Fruit fly (Drosophila melanogaster): ENCODE data around the gene CG17122.
A peak's percentile ranks its signal among the peaks of the same experiment; 100 is the strongest.

Gene CG17122

DNA sequence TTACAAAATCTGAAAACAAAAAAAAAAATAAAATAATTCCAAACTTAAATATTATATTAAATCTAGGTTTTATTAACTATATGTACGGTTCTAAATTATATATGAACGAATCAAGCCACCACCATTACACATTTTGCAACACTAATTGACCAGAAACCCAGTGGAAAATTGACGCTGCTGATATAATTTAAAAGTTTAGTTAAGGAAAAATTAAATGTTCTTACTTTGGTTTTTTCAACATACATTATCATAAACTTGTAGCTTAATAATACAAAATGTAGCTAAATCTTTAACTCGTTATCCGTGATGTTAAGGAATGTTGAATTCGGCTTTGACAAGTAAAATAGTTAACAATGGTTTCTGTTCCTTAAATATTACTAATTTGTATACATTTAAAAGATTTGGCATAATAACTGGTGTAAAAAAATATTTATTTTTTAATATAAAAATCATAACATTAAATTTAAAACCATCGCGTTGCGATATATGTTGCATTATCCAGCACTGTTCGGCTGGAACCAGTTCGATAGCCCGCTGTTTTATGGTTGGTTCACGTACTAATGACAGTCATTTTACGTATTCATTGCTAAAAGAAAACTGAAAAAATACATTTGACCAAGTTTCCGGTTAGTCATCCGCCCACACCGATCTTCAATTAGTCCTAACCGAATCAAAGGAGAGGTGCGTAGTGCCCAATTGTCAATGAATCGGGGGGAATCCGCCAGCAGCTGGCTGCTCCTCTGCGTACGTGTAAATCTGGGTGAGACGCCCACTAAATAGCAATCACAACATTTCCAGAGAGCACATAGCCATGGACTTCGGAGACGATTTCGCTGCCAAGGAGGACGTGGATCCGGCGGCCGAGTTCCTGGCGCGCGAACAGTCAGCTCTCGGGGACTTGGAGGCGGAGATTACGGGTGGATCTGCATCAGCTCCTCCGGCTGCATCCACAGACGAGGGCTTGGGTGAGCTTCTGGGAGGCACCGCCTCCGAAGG lies 32.9 kb downstream of the CG17122 start (continued):
- TF ChIP-seq B-H2 (GFP tag; optimal IDR thresholded peaks at IDR 0.05): peak; percentile 39
- TF ChIP-seq CG18619 (GFP tag; optimal IDR thresholded peaks at IDR 0.05): peak; percentile 53
- TF ChIP-seq stc (GFP tag; IDR thresholded peaks at IDR 0.05): peak; percentile 59
- TF ChIP-seq Abd-B (GFP tag; optimal IDR thresholded peaks at IDR 0.05): peak; percentile 48
- peak; percentile 27 for TF ChIP-seq az2 (GFP tag; optimal IDR thresholded peaks at IDR 0.05)
- peak; percentile 25 for TF ChIP-seq ewg (GFP tag; optimal IDR thresholded peaks at IDR 0.05)
- peak; percentile 56 for TF ChIP-seq Asciz (GFP tag; optimal IDR thresholded peaks at IDR 0.05)
- TF ChIP-seq hb (GFP tag; IDR thresholded peaks at IDR 0.05; ENCODE audit: partially characterized antibody): 0 out of 3 replicates have a peak, but pooled peaks have one; percentile 11
- TF ChIP-seq Myb (GFP tag; optimal IDR thresholded peaks at IDR 0.05): no peak
- no peak for TF ChIP-seq Optix (GFP tag; IDR thresholded peaks at IDR 0.05)
- no peak for TF ChIP-seq CG3726 (GFP tag; IDR thresholded peaks at IDR 0.05)
- no peak for TF ChIP-seq mld (GFP tag; IDR thresholded peaks at IDR 0.05; ENCODE audit: partially characterized antibody)
- TF ChIP-seq lov (optimal IDR thresholded peaks at IDR 0.05): no peak
- 0 out of 3 replicates have a peak, but pooled peaks have one; percentile 42 for TF ChIP-seq lov (GFP tag; IDR thresholded peaks at IDR 0.05)
- TF ChIP-seq lmd (GFP tag; IDR thresholded peaks at IDR 0.05): peak; percentile 64
- peak; percentile 63 for TF ChIP-seq Rfx (GFP tag; IDR thresholded peaks at IDR 0.05)
- TF ChIP-seq Pdp1 (GFP tag; optimal IDR thresholded peaks at IDR 0.05): no peak
- peak; percentile 33 for TF ChIP-seq schlank (tag; optimal IDR thresholded peaks at IDR 0.05)
- peak; percentile 70 for TF ChIP-seq Sox102F (GFP tag; optimal IDR thresholded peaks at IDR 0.05)
- TF ChIP-seq CG16813 (GFP tag; IDR thresholded peaks at IDR 0.05; ENCODE audit: partially characterized antibody): peak; percentile 72
- no peak for TF ChIP-seq dm (GFP tag; optimal IDR thresholded peaks at IDR 0.05)
- TF ChIP-seq CG10543 (GFP tag; optimal IDR thresholded peaks at IDR 0.05): peak; percentile 67
- TF ChIP-seq CG7928 (GFP tag; optimal IDR thresholded peaks at IDR 0.05): peak; percentile 21
- 0 out of 2 replicates have a peak, but pooled peaks have one; percentile 5 for TF ChIP-seq Nf-YA (GFP tag; IDR thresholded peaks at IDR 0.05)
- no peak for TF ChIP-seq ham (GFP tag; IDR thresholded peaks at IDR 0.05)
- peak; percentile 71 for TF ChIP-seq Xrp1 (GFP tag; IDR thresholded peaks at IDR 0.05)
- TF ChIP-seq sens (GFP tag): peak; percentile 85
- TF ChIP-seq Spps (tag; optimal IDR thresholded peaks at IDR 0.05): no peak
- TF ChIP-seq bigmax (GFP tag; optimal IDR thresholded peaks at IDR 0.05): no peak
- TF ChIP-seq CG4820 (GFP tag; optimal IDR thresholded peaks at IDR 0.05): peak; percentile 32
- TF ChIP-seq da (GFP tag; optimal IDR thresholded peaks at IDR 0.05): no peak
- peak; percentile 71 for TF ChIP-seq CG18599 (GFP tag; optimal IDR thresholded peaks at IDR 0.05)
- no peak for TF ChIP-seq sima (GFP tag; optimal IDR thresholded peaks at IDR 0.05)
- TF ChIP-seq NC2α (GFP tag; optimal IDR thresholded peaks at IDR 0.05): no peak
- peak; percentile 39; the same call in 1 of the 2 replicates for TF ChIP-seq E2f2 (GFP tag; IDR thresholded peaks at IDR 0.05)
- peak; percentile 0 for TF ChIP-seq CG2875 (GFP tag; optimal IDR thresholded peaks at IDR 0.05)
- TF ChIP-seq CG13775 (GFP tag; optimal IDR thresholded peaks at IDR 0.05): peak; percentile 78
- peak; percentile 47 for TF ChIP-seq cwo (GFP tag; optimal IDR thresholded peaks at IDR 0.05)
- TF ChIP-seq Dll (GFP tag; IDR thresholded peaks at IDR 0.05; ENCODE audit: partially characterized antibody): peak; percentile 79
- TF ChIP-seq h (optimal IDR thresholded peaks at IDR 0.05): no peak
- TF ChIP-seq Ets65A (GFP tag): peak; percentile 93
- no peak for TF ChIP-seq Atf-2 (GFP tag; optimal IDR thresholded peaks at IDR 0.05)
- peak; percentile 65 for TF ChIP-seq CG15269 (tag; optimal IDR thresholded peaks at IDR 0.05)
- peak; percentile 35 for TF ChIP-seq Aef1 (GFP tag; IDR thresholded peaks at IDR 0.05)
- TF ChIP-seq Opbp (GFP tag; IDR thresholded peaks at IDR 0.05; ENCODE audit: partially characterized antibody): peak; percentile 62; the same call in 1 of the 3 replicates
- peak; percentile 24; the same call in 2 of the 3 replicates for TF ChIP-seq Dbx (GFP tag; IDR thresholded peaks at IDR 0.05)
- no peak for TF ChIP-seq yki (optimal IDR thresholded peaks at IDR 0.05)
- no peak for TF ChIP-seq Mes4 (GFP tag; optimal IDR thresholded peaks at IDR 0.05)
- peak; percentile 48; the same call in 1 of the 2 replicates for TF ChIP-seq CG9215 (GFP tag; IDR thresholded peaks at IDR 0.05)

Measured in whole organism, embryonic.